Fruit fly (Drosophila melanogaster): Measurements from ENCODE around the gene hng3.

The hng3 gene

dm6 chr3L:725527-726191 lies 29.6 kb downstream of the hng3 start (continued):
- TF ChIP-seq lov (optimal IDR thresholded peaks at IDR 0.05) (no peak), lov (GFP tag; IDR thresholded peaks at IDR 0.05) (peak; percentile 95), zen (tag; optimal IDR thresholded peaks at IDR 0.05) (peak; percentile 87), stc (GFP tag; IDR thresholded peaks at IDR 0.05) (peak; percentile 42; the same call in 1 of the 2 replicates), YL-1 (GFP tag; optimal IDR thresholded peaks at IDR 0.05) (no peak), CG30020 (tag; optimal IDR thresholded peaks at IDR 0.05) (peak; percentile 31), fd3F (GFP tag; optimal IDR thresholded peaks at IDR 0.05) (no peak), ATbp (GFP tag; optimal IDR thresholded peaks at IDR 0.05) (peak; percentile 55), wek (GFP tag; optimal IDR thresholded peaks at IDR 0.05) (no peak), CrebB (tag; optimal IDR thresholded peaks at IDR 0.05) (peak; percentile 2), CG1529 (GFP tag; optimal IDR thresholded peaks at IDR 0.05) (peak; percentile 68), org-1 (GFP tag; optimal IDR thresholded peaks at IDR 0.05) (peak; percentile 63), CG33213 (GFP tag; optimal IDR thresholded peaks at IDR 0.05) (peak; percentile 59), Ada2b (GFP tag; IDR thresholded peaks at IDR 0.05) (0 out of 2 replicates have a peak, but pooled peaks have one; percentile 23), unc-4 (GFP tag; IDR thresholded peaks at IDR 0.05; ENCODE audit: partially characterized antibody) (no peak), pum (GFP tag; optimal IDR thresholded peaks at IDR 0.05) (peak; percentile 86), GATAe (GFP tag; conservative IDR thresholded peaks at IDR 0.05) (no peak), dimm (GFP tag; IDR thresholded peaks at IDR 0.05) (0 out of 2 replicates have a peak, but pooled peaks have one; percentile 29), danr (GFP tag; IDR thresholded peaks at IDR 0.05) (peak; percentile 63; the same call in 1 of the 2 replicates), Asciz (GFP tag; optimal IDR thresholded peaks at IDR 0.05) (peak; percentile 31), mld (GFP tag; IDR thresholded peaks at IDR 0.05; ENCODE audit: partially characterized antibody) (no peak), sima (GFP tag; optimal IDR thresholded peaks at IDR 0.05) (peak; percentile 26), CTCF (GFP tag; optimal IDR thresholded peaks at IDR 0.05) (peak; percentile 3), Kr (GFP tag; optimal IDR thresholded peaks at IDR 0.05) (peak; percentile 82), Rfx (GFP tag; IDR thresholded peaks at IDR 0.05) (no peak), CG3995 (GFP tag; optimal IDR thresholded peaks at IDR 0.05) (no peak), Atf-2 (GFP tag; optimal IDR thresholded peaks at IDR 0.05) (peak; percentile 80), trem (tag; optimal IDR thresholded peaks at IDR 0.05) (peak; percentile 91), MBD-R2 (GFP tag; IDR thresholded peaks at IDR 0.05) (no peak), CG10366 (GFP tag; IDR thresholded peaks at IDR 0.05) (peak; percentile 63), caup (GFP tag; optimal IDR thresholded peaks at IDR 0.05; ENCODE audit: severe bottlenecking) (no peak), prd (optimal IDR thresholded peaks at IDR 0.05) (no peak), prd (GFP tag; IDR thresholded peaks at IDR 0.05) (peak; percentile 94), oc (tag; optimal IDR thresholded peaks at IDR 0.05) (peak; percentile 39), CG34376 (GFP tag; optimal IDR thresholded peaks at IDR 0.05) (no peak), Doc3 (GFP tag; IDR thresholded peaks at IDR 0.05; ENCODE audit: partially characterized antibody) (no peak), ro (GFP tag; IDR thresholded peaks at IDR 0.05) (peak; percentile 40; the same call in 1 of the 2 replicates), CG10267 (tag; optimal IDR thresholded peaks at IDR 0.05) (peak; percentile 87), ase (GFP tag; IDR thresholded peaks at IDR 0.05) (peak; percentile 21; the same call in 1 of the 3 replicates), CG3847 (GFP tag; IDR thresholded peaks at IDR 0.05) (peak; percentile 21; the same call in 1 of the 2 replicates), CG2202 (tag; optimal IDR thresholded peaks at IDR 0.05) (peak; percentile 93), CG5953 (GFP tag; IDR thresholded peaks at IDR 0.05) (no peak), eve (GFP tag; optimal IDR thresholded peaks at IDR 0.05) (peak; percentile 18 to 48), MESR4 (GFP tag; optimal IDR thresholded peaks at IDR 0.05) (peak; percentile 22), CG14050 (GFP tag; IDR thresholded peaks at IDR 0.05) (no peak), CG3163 (GFP tag; optimal IDR thresholded peaks at IDR 0.05) (peak; percentile 52), inv (GFP tag; IDR thresholded peaks at IDR 0.05; ENCODE audit: partially characterized antibody) (no peak), CG6272 (GFP tag; IDR thresholded peaks at IDR 0.05) (peak; percentile 69), maf-S (GFP tag; optimal IDR thresholded peaks at IDR 0.05) (peak; percentile 66)

Measured in whole organism, embryonic.